Fruit fly (Drosophila melanogaster) whole organism, adult: Measurements from ENCODE around the gene ex.

ENCODE experiments used
- CG14711 ChIP-seq: fragments of 200-800 bp; sonication (Bioruptor generic); optimal IDR thresholded peaks from 2 replicates; lab custom pipeline; 2018; ENCODE audit warnings: missing biosample characterization, mild to moderate bottlenecking, missing genetic modification characterization, moderate library complexity
- CG5204 ChIP-seq: fragments of 200-800 bp; sonication (Bioruptor generic); optimal IDR thresholded peaks from 2 replicates; lab custom pipeline; 2016; ENCODE audit warnings: missing biosample characterization, missing genetic modification characterization
- Clk ChIP-seq: fragments of 200-800 bp; sonication (Bioruptor generic); optimal IDR thresholded peaks from 2 replicates; lab custom pipeline; 2017; ENCODE audit warnings: missing biosample characterization, missing genetic modification characterization
- kay ChIP-seq: fragments of 200-800 bp; sonication (Bioruptor generic); peaks from one replicate; lab custom pipeline; 2016; ENCODE audit warnings: missing biosample characterization, missing genetic modification characterization, borderline replicate concordance

dm6 chr2L:495381-496240, 64.6 kb downstream of the ex start:
- TF ChIP-seq Clk (no peak), kay (GFP tag; lab: Kevin White, UChicago) (no peak), CG14711 (no peak), CG5204 (no peak)
